Worm (Caenorhabditis elegans): ENCODE results near the gene mpz-1.

Gene mpz-1

DNA sequence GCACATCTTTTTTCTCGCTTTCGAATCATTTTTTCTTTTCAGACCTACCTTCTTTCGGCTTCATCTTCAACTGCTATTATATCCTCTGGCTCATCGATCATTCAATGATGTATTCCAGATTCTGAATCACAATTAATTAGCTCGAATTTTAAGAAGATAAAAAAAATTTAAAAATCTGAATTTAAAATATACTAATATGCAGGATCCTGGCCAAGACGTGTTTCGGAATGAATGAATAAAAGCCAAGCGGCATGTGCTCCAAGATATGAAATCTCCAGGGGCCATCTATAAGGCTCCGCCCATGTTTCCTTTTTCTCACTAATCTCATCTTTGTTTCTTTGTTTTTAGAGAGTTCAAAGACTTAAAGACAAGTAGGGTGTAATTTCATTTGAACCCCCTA, at the start of gene mpz-1:
Gene mpz-1, minus strand, starts transcription at position 101 of the 400 bp plus-strand sequence.
- TF ChIP-seq W03F9.2 (tag; optimal IDR thresholded peaks at IDR 0.05), result no peak
- no peak for TF ChIP-seq him-1 (tag; optimal IDR thresholded peaks at IDR 0.05)
- TF ChIP-seq dao-5 (tag; optimal IDR thresholded peaks at IDR 0.05), result no peak

DNA sequence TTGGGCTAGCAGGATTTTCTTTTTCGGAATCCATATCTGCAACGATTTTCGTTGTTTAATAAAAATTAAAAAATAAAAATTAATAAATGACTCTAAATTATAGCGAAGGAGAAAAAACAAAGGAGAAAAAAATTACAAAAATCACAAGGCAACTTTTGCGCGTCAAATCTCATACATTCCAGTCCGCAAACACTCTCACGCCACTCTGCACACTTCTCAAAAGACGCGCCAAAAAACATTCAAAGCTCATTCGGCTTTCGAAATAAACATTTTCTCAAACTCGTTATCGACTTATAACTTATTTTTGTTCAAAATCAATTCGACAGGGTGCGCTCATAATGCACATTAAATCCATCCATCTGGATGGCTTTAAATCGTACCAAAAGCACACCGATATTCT, 46.1 kb upstream of the mpz-1 start, which contains the start of the genes R06F6.12 and mix-1:
Gene R06F6.12, minus strand, starts transcription at position 36 of the 400 bp plus-strand sequence.
Gene mix-1, plus strand, starts transcription at position 201 of the 400 bp plus-strand sequence.
- peak; percentile 73 for TF ChIP-seq W03F9.2 (tag; optimal IDR thresholded peaks at IDR 0.05)
- no peak for TF ChIP-seq him-1 (tag; optimal IDR thresholded peaks at IDR 0.05)

DNA sequence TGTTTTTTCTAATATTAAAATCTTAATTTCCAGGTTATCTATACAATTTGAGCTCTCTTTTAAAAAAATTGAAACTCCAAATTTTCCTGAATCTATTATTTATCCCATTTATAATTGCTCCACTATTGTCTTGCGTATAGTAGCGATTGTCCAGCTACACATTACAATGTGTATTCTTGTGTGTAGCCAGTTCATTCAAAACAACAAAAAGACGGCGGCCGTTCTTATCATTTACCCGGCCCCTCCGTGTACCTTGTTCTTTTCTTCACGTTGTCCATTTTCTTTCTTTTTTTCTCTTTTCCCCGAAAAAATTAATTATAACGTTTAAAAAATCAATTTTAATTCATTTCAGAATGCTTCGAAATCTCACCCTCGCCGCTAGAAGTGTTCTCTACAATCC, 42.8 kb upstream of the mpz-1 start, which contains the start of gene ech-4:
Gene ech-4, plus strand, starts transcription at position 353 of the 400 bp plus-strand sequence.
- TF ChIP-seq dao-5 (tag; optimal IDR thresholded peaks at IDR 0.05) (no peak), him-1 (tag; optimal IDR thresholded peaks at IDR 0.05) (no peak), W03F9.2 (tag; optimal IDR thresholded peaks at IDR 0.05) (no peak)

DNA sequence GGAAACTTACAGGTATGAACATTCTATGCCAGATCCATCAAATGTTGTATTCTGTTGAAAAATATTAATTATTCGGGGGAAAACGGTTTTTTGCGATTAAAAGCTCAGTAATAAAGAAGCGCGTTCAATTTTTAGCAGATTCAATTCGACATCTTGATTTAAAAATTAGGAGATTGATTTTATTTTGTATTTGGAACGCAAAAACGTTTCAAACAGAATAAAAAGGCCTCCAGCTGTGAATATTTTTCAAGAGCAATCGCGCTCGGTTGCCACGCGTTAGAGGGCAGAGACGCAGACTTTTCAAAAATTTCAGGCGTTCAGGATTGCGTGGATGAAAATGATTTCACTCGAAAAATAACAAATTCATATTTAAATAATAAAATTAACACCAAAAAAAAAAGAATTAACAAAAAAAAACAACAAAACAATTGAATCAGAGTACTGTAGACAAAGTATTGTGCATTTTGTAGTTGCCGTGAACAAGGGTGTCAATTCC, 42.0 kb upstream of the mpz-1 start, which contains the start of gene R06F6.8:
Gene R06F6.8, minus strand, starts transcription at position 51 of the 496 bp plus-strand sequence.
- no peak for TF ChIP-seq W03F9.2 (tag; optimal IDR thresholded peaks at IDR 0.05)
- no peak for TF ChIP-seq dao-5 (tag; optimal IDR thresholded peaks at IDR 0.05)
- TF ChIP-seq him-1 (tag; optimal IDR thresholded peaks at IDR 0.05), result no peak

DNA sequence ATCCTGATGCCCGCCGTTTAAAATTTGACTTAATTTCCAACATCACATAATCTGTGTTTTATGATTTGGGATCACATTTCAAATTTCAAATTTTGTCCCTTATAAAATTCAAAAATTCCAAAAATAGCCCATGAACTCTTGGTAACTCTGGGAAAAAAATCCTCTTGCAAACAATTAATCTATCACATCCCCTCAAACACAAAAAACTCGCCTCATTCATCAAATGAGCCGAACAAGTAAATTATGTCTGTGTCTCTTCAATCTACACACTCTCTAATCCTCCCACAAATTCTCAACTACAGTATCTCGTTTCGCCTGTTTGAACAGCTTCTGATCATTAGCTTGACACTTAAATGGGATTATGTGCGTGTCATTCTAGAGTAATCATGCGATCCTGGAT, 32.8 kb upstream of the mpz-1 start, which contains the start of gene msrp-7:
Gene msrp-7, plus strand, starts transcription at position 301 of the 400 bp plus-strand sequence.
- TF ChIP-seq him-1 (tag; optimal IDR thresholded peaks at IDR 0.05), result no peak
- TF ChIP-seq W03F9.2 (tag; optimal IDR thresholded peaks at IDR 0.05), result no peak
- TF ChIP-seq dao-5 (tag; optimal IDR thresholded peaks at IDR 0.05), result no peak

DNA sequence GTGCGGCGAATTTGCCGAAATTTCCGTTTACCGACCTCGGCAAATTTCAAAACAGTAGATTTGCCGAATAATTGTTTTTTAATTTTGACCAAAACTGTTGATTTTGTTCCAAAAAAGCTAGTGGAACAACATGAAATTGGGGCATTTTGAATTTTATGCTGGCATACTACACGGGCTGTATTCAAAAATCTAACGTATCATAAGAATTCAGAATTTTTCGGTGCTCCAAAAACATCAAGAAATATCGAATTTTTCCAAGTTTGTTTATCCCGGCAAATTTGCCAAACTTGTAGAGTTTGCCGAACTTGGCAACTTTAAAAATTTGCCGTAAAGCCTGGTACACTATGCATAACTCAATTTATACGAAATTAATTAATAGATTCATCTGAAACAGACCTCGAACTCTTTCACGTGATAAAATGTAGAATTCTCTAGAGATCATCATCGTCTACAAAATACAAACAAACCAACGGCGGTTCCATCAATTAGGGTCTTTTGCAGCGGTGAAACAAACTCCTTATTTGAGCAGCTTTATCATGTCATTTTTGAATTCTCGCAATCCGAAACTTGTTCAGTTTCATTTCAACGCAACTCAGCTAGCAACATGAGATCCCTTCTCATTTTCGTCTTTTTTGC, 30.9 kb upstream of the mpz-1 start, which contains the start of gene R06F6.14:
Gene R06F6.14, plus strand, starts transcription at position 586 of the 636 bp plus-strand sequence.
- TF ChIP-seq him-1 (tag; optimal IDR thresholded peaks at IDR 0.05), result no peak

DNA sequence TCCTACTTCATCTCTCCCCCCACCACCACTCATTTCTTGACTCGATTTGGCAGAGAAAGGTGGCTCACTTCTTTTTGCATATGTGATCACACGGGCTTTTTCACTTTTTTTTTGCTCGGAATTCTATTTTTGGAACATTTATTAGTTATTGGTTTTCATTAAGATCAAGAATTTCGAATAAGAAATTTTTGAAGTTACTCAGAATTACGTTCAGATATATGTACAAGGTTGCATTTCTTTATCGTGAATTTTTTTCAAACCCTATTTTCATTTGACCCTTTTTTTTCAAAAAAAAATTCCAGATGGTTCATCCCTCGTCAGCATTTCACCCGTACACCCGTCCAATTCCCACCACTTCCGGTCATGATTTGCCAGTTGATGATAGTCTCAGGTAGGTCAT, 27.5 kb upstream of the mpz-1 start, which contains the start of gene ceh-62:
Gene ceh-62, plus strand, starts transcription at position 301 of the 400 bp plus-strand sequence.
- TF ChIP-seq W03F9.2 (tag; optimal IDR thresholded peaks at IDR 0.05) (no peak), him-1 (tag; optimal IDR thresholded peaks at IDR 0.05) (no peak), dao-5 (tag; optimal IDR thresholded peaks at IDR 0.05) (no peak)

DNA sequence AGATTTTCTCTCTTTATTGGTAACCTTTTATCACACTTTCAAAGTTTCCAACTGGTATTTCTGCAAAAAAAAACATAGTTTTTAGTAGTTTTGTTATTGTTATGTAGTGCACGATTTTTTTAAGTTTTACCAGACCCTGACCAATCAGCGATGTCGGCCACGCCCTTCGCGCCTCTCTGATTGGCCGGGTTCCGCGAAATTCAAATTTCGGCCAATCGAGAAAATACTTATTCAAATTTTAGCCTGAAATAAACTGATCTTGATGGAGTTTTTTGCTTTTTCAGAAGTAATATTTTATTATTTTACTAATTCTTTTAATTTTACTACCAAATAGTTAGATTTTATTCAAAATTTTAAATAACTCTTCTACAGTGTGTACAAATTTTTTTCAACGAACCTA, 27.0 kb upstream of the mpz-1 start:
- TF ChIP-seq W03F9.2 (tag; optimal IDR thresholded peaks at IDR 0.05) (no peak), him-1 (tag; optimal IDR thresholded peaks at IDR 0.05) (no peak)

DNA sequence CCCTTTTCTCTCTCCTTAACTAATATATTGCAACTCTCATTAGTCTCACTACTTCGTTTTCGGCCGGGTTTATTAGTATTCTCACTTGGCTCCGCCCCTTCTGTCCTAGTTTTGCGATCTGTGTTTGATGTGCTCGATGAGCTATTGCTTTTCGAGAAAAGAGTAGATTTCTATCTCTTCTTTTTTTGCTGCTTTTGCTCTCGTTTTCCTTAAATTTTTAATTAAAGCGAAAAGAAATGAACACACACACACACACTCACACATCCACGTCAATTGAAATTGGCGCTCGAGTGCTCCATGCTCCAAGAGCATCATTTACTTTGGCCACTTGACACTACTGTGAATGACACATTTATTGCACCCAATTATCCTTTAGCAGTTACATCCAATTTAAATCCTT, 26.5 kb upstream of the mpz-1 start:
- TF ChIP-seq him-1 (tag; optimal IDR thresholded peaks at IDR 0.05), result no peak
- no peak for TF ChIP-seq dao-5 (tag; optimal IDR thresholded peaks at IDR 0.05)
- no peak for TF ChIP-seq W03F9.2 (tag; optimal IDR thresholded peaks at IDR 0.05)

DNA sequence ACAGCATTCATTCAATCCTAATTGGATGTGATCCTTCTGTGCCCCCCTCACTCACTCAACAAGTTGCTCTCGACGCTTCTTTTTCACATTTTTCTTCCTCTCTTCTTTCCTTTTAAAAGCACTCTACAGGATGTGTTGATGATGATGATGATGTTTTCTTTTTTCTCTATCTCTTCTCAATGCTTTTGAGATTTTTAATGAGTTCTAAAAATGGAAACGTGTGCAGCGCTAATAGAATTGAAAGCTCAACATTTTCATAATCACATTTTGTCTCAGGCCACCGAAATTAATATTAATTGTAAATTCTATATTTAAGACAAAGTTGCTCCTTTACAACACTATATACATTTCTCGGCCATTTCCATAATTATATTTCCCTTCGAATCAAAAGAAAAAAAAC, 22.3 kb upstream of the mpz-1 start:
- TF ChIP-seq W03F9.2 (tag; optimal IDR thresholded peaks at IDR 0.05), result no peak
- TF ChIP-seq dao-5 (tag; optimal IDR thresholded peaks at IDR 0.05), result no peak
- TF ChIP-seq him-1 (tag; optimal IDR thresholded peaks at IDR 0.05), result no peak

DNA sequence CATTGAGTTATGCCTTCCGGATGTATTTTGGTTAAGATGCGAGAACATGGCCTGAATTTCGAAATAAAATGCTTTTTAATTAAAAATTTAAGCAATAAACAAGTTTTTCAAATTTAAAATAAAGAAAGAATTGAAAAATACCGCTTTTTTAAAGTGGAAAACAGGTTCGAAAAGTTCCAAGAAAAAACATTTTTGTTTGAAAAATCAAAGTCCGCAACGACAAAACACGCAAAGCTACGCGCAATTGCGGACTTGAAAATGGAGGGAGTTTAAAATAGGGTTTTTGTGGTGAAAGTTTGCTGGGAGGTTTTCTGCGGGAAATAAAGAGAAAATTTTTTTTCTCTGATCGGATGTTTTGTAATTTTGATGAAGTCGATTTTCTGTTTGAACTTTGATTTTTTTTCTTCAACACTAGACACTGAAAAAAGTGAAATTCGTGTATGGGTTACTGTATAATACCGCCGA, 20.5 kb upstream of the mpz-1 start, which contains the start of gene npp-19:
Gene npp-19, minus strand, starts transcription at position 51 of the 465 bp plus-strand sequence.
- no peak for TF ChIP-seq him-1 (tag; optimal IDR thresholded peaks at IDR 0.05)
- TF ChIP-seq W03F9.2 (tag; optimal IDR thresholded peaks at IDR 0.05), result peak; percentile 84

DNA sequence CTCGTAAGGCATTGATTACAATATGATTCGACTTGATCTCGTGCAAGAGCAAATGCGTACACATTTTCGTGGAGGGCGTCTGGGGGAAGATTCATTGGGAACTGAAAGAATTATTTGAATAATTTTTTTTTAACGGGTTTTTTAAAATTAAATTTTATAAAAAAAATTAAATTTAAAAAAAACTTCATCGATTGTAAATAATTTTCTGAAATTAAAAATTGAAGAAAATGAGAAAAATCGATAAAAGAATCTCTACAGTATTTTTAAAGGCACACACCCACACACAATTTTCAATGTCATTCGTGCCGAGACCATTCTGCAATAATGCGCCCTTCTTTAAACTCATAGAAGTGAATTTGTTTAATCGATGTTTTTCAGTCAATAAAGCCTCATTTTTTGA, 18.3 kb upstream of the mpz-1 start, which contains the start of gene set-14:
Gene set-14, minus strand, starts transcription at position 101 of the 400 bp plus-strand sequence.
- TF ChIP-seq dao-5 (tag; optimal IDR thresholded peaks at IDR 0.05), result no peak
- no peak for TF ChIP-seq W03F9.2 (tag; optimal IDR thresholded peaks at IDR 0.05)
- TF ChIP-seq him-1 (tag; optimal IDR thresholded peaks at IDR 0.05), result no peak

DNA sequence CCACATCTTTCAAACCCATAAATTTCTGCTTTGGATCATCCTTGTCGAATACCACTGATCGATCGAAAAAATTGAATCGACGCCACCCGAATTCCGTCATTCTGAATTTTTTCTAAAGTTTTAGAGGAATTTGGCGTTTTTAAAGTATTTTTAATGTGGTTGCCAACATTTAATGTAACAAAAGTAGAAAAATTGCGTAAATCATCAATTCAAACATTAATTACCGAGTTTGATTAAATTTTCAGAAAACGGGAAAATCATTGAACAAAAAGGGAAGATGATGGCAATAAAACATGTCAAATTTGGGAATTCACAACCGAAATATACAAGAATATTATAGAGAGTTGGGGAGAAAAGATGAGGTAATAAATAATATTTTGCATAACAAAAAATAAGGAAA, 15.5 kb upstream of the mpz-1 start, which contains the start of gene vps-11:
Gene vps-11, minus strand, starts transcription at position 101 of the 400 bp plus-strand sequence.
- TF ChIP-seq W03F9.2 (tag; optimal IDR thresholded peaks at IDR 0.05) (no peak), him-1 (tag; optimal IDR thresholded peaks at IDR 0.05) (no peak), dao-5 (tag; optimal IDR thresholded peaks at IDR 0.05) (no peak)

DNA sequence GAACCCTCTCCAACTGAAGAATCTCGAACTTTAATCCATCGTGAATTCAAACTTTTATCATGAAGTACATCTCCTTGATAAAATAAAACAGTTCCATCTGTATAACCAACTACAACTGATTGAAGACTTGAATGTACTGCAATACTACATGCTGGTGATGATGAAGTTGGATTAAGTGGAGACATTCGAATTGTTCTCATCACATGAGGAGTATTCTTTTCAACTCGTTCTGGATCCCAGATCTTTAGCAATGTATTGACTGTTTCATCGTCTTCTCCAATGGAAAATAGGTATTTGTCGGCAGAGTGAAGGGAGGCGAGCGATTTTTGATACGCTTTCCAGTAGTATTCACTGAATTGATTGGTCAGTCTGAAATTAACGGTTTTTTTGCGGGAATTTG, 14.7 kb upstream of the mpz-1 start:
- TF ChIP-seq W03F9.2 (tag; optimal IDR thresholded peaks at IDR 0.05), result no peak
- TF ChIP-seq dao-5 (tag; optimal IDR thresholded peaks at IDR 0.05), result no peak
- no peak for TF ChIP-seq him-1 (tag; optimal IDR thresholded peaks at IDR 0.05)

Measured in whole organism, L4/young adult.